Worm (Caenorhabditis elegans): ENCODE measurements around the gene Y54F10AL.1.

DNA sequence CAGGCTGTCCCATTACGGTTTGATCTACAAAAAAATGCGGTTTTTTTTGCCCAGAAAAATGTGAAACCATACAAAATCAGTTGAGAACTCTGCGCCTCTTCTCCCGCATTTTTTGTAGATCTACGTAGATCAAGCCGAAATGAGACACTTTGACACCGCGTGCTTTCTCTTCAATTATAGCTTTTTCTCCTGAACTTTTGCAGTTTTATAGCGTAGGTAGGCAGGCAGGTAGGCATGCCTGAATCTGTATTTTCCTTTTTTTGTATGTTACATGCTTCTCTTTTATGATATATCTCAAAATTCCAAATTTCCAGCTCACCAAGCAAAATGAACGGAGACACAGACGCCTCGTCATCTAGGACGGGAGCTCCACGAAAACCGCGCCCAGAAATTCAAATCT, 14.0 kb upstream of the Y54F10AL.1 start, which contains the start of gene smg-6:
- TF ChIP-seq ceh-6 (GFP tag; optimal IDR thresholded peaks at IDR 0.05) (no peak), ttx-3 (tag; optimal IDR thresholded peaks at IDR 0.05) (no peak), Y22D7AL.16 (tag; optimal IDR thresholded peaks at IDR 0.05) (no peak), ceh-22 (tag; optimal IDR thresholded peaks at IDR 0.05) (no peak), hlh-15 (tag; optimal IDR thresholded peaks at IDR 0.05) (no peak), nhr-11 (tag; optimal IDR thresholded peaks at IDR 0.05) (no peak), ama-1 (optimal IDR thresholded peaks at IDR 0.05) (no peak), lin-11 (tag; optimal IDR thresholded peaks at IDR 0.05) (no peak)

All from whole organism, late embryonic.